Worm (Caenorhabditis elegans): ENCODE results near the gene F25G6.1.

DNA sequence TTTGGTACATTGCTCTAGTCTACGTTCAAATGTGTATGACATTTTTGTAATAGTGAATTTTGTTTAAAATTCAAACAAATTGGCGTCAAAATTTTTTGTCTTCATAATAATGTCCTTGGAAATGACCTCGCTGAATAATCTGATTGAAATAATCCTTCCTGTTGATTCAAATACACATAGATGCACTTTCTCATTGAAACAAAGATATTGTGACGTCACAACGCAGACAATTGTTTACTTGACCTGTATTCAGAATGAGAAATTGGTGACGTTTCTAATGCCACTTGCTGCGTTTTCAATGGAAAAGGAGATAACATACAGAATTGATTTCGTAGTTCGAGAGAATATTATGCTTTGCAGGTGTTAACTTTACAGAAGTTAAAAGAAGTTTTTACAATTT, 40.9 kb upstream of the F25G6.1 start:
- no peak for TF ChIP-seq ztf-23 (GFP tag; IDR thresholded peaks at IDR 0.05)
- no peak for TF ChIP-seq T22C8.4 (GFP tag; IDR thresholded peaks at IDR 0.05)
- no peak for TF ChIP-seq med-1 (GFP tag; optimal IDR thresholded peaks at IDR 0.05; ENCODE audit: insufficient read depth)
- TF ChIP-seq tab-1 (GFP tag; IDR thresholded peaks at IDR 0.05) = no peak
- TF ChIP-seq klf-2 (GFP tag; conservative IDR thresholded peaks at IDR 0.05) = no peak
